Worm (Caenorhabditis elegans): ENCODE measurements around the gene sru-6.

DNA sequence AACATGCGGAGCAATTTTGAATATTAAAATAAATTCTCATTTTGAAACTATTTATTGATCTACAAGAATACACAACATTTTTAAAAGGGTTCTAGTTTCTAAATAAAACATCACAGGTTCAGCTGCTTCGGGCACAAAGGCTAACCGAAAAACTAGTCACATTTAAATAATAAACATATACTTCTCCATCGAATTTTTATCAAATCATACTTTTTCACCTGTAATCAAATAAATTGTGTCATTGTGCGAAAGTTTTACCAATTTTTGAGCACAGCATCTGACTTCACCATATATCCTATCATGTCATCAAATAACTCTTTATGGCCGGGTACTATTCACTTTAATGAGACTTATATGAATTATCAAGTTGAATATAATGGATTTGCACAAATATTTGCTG is at the start of gene sru-6:
- TF ChIP-seq him-1 (tag; optimal IDR thresholded peaks at IDR 0.05) (no peak), W03F9.2 (tag; optimal IDR thresholded peaks at IDR 0.05) (no peak), dao-5 (tag; optimal IDR thresholded peaks at IDR 0.05) (no peak)
